Worm (Caenorhabditis elegans) whole organism, L3 larva: ENCODE results near the gene otpl-2.

Source experiments
- ama-1 ChIP-seq: fragments of 150-350 bp; optimal IDR thresholded peaks from 2 replicates; lab custom pipeline; 2018
- ceh-16 ChIP-seq: sonication (generic microtip); optimal IDR thresholded peaks from 2 replicates; lab custom pipeline; 2017; ENCODE audit warnings: missing biosample characterization, missing genetic modification characterization
- ceh-82 ChIP-seq: fragments of 150-350 bp; optimal IDR thresholded peaks from 2 replicates; lab custom pipeline; 2014; ENCODE audit warnings: missing biosample characterization, missing genetic modification characterization
- egl-27 ChIP-seq: sonication (generic microtip); optimal IDR thresholded peaks from 4 replicates; lab custom pipeline; 2017; ENCODE audit warnings: missing biosample characterization, missing genetic modification reagents, missing genetic modification characterization
- elt-1 ChIP-seq: fragments of 150-350 bp; optimal IDR thresholded peaks from 2 replicates; lab custom pipeline; 2014; ENCODE audit warnings: missing biosample characterization, missing genetic modification characterization
- fkh-2 ChIP-seq: fragments of 150-350 bp; optimal IDR thresholded peaks from 2 replicates; lab custom pipeline; 2014; ENCODE audit warnings: missing biosample characterization, missing genetic modification reagents, missing genetic modification characterization
- nhr-237 ChIP-seq: fragments of 150-350 bp; optimal IDR thresholded peaks from 2 replicates; lab custom pipeline; 2014; ENCODE audit warnings: missing biosample characterization, missing genetic modification characterization
- nhr-25 ChIP-seq: sonication (generic microtip); optimal IDR thresholded peaks from 2 replicates; lab custom pipeline; 2017; ENCODE audit warnings: missing biosample characterization, missing genetic modification characterization
- nhr-43 ChIP-seq: sonication (generic microtip); optimal IDR thresholded peaks from 2 replicates; lab custom pipeline; 2016; ENCODE audit warnings: mild to moderate bottlenecking, missing genetic modification characterization, missing compliant biosample characterization; ENCODE audit not compliant: poor library complexity, severe bottlenecking
- nhr-76 ChIP-seq: fragments of 150-350 bp; sonication (generic microtip); optimal IDR thresholded peaks from 5 replicates; lab custom pipeline; 2014; ENCODE audit warnings: missing biosample characterization, missing genetic modification characterization
- nhr-77 ChIP-seq: fragments of 150-350 bp; optimal IDR thresholded peaks from 2 replicates; lab custom pipeline; 2014; ENCODE audit warnings: missing biosample characterization, missing genetic modification characterization
- unc-39 ChIP-seq: sonication (generic microtip); optimal IDR thresholded peaks from 4 replicates; lab custom pipeline; 2017; ENCODE audit warnings: missing biosample characterization, missing genetic modification characterization

DNA sequence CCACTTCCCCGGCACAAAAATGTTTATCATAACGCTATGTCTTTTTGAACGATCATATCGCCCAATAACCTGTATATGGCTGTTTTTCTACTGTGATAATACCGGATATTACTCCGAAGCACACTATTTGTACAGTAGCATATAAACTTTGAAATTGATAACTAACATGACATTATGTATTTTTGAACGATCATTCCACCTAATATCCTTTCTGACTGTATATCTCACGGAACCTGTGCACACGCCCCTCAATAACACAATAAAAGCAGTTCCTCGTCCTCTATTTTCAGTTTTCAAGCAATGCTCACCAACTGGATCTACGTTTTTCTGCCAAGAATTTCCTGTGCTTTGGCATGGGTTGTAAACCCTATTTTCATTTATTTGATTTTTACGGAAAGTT, 28.0 kb downstream of the otpl-2 start, which contains the start of gene srj-40:
- no peak for TF ChIP-seq nhr-237 (tag; lab: Kevin White, UChicago)
- TF ChIP-seq nhr-77 (tag; lab: Kevin White, UChicago), result no peak
- no peak for TF ChIP-seq ama-1
- no peak for TF ChIP-seq nhr-43 (tag; lab: Kevin White, UChicago)
- TF ChIP-seq egl-27 (tag; lab: Kevin White, UChicago), result no peak
- TF ChIP-seq nhr-76 (tag; lab: Kevin White, UChicago), result no peak
- TF ChIP-seq nhr-25 (tag; lab: Kevin White, UChicago), result no peak
- TF ChIP-seq fkh-2 (tag; lab: Kevin White, UChicago), result no peak
- no peak for TF ChIP-seq unc-39 (tag; lab: Kevin White, UChicago)
- no peak for TF ChIP-seq ceh-82 (tag; lab: Kevin White, UChicago)
- no peak for TF ChIP-seq ceh-16 (tag; lab: Kevin White, UChicago)
- no peak for TF ChIP-seq elt-1 (tag; lab: Kevin White, UChicago)
